Worm (Caenorhabditis elegans): ENCODE data around the gene eat-3.

DNA sequence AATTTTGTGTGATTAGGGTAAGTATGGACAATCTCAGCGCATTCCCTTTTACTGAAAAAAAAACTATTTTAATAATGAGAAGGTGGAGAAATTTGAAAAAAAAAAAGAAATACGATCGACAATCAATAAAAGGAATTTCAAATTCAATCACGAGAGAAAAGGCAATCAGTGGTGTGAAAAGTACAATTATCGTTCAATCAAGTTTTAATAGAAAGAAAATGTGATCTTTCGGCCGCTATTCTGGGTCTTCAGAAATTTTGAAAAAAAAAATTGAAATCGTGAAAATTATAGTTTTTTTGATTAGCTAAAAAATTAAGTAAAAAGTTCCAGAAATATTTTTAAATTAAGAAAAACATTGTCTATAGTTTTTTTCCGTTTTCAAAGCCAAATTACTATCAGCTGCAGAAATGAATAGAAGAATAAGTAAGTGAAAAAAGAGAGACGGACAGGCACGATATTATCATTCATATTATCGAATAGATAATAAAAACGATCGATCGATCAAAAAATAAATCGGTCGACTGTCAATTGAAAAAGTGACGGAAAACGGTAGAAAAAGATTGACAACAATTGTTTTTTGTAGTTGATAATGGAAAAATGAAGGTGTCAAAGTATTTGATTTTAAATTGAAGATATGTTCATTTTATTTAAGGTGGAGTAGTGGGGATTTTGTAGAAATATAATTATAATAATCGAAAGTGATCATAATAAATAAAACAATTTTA, 44.5 kb upstream of the eat-3 start, which contains the start of gene gldi-3:
- TF ChIP-seq nhr-10 (tag; optimal IDR thresholded peaks at IDR 0.05) (no peak), alr-1 (tag; optimal IDR thresholded peaks at IDR 0.05) (no peak), nhr-23 (tag; optimal IDR thresholded peaks at IDR 0.05) (no peak), elt-1 (tag; optimal IDR thresholded peaks at IDR 0.05) (no peak), lsy-2 (tag; optimal IDR thresholded peaks at IDR 0.05) (peak in 1 of 2 experiments; percentile 23), R02D3.7 (tag; optimal IDR thresholded peaks at IDR 0.05) (no peak), C34F6.9 (tag; optimal IDR thresholded peaks at IDR 0.05) (no peak)

All from whole organism, L2 larva.